Fruit fly (Drosophila melanogaster): ENCODE data around the gene ph-p.

- TF ChIP-seq psq (optimal IDR thresholded peaks at IDR 0.05) (no peak), Dll (optimal IDR thresholded peaks at IDR 0.05) (no peak), EcR (GFP tag; optimal IDR thresholded peaks at IDR 0.05) (no peak), usp (GFP tag; optimal IDR thresholded peaks at IDR 0.05) (no peak), pan (optimal IDR thresholded peaks at IDR 0.05) (no peak)
Observed at dm6 chrX:2145114-2145513, 6.9 kb upstream of the ph-p start, which contains the start of gene Pgd.

All from whole organism.